Fruit fly (Drosophila melanogaster): ENCODE results near the gene CG8924.

Gene CG8924

DNA sequence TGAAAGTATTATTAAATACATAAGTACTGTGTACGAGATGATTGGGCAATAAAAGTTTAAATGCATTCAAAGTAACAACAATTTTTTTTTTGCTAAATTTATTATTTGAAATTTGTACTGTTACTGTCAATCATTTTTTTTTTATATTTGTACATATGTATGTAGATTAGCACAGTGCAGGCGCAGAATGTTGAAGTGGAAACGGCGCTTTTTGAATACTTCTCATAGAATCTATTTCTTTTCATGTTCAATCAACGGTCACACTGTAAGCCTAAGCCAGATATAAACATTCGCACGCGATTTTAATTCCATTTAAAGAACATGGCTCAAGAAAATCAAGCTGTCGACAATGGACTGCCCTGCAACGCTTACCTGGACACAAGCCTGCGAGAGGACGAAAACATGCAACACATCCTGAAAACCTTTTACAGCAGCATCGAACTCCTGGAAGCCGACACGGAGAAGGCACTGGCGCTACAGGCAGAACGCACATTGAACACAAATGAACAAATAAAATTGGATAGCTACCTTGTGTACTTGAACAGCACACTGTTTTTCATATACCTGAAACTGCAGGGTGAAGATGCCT is 4.0 kb downstream of the CG8924 start, which contains the start of gene Rrp47 (continued):
- no peak for TF ChIP-seq Dip3 (GFP tag; optimal IDR thresholded peaks at IDR 0.05)
- peak; percentile 78 for TF ChIP-seq stwl (tag; optimal IDR thresholded peaks at IDR 0.05)
- TF ChIP-seq Sin3A (optimal IDR thresholded peaks at IDR 0.05) = no peak
- TF ChIP-seq ATbp (GFP tag; optimal IDR thresholded peaks at IDR 0.05) = no peak
- TF ChIP-seq CG32772 (GFP tag; IDR thresholded peaks at IDR 0.05) = no peak
- peak; percentile 8 for TF ChIP-seq D19A (tag; optimal IDR thresholded peaks at IDR 0.05)
- peak; percentile 58 for TF ChIP-seq her (GFP tag; optimal IDR thresholded peaks at IDR 0.05)
- peak; percentile 10 for TF ChIP-seq zen (tag; optimal IDR thresholded peaks at IDR 0.05)
- peak; percentile 37 for TF ChIP-seq CG3995 (GFP tag; optimal IDR thresholded peaks at IDR 0.05)
- TF ChIP-seq MESR4 (GFP tag; optimal IDR thresholded peaks at IDR 0.05) = peak; percentile 83
- TF ChIP-seq CG2712 (tag; optimal IDR thresholded peaks at IDR 0.05) = peak; percentile 13
- TF ChIP-seq pum (GFP tag; optimal IDR thresholded peaks at IDR 0.05) = no peak
- TF ChIP-seq CG5953 (GFP tag; IDR thresholded peaks at IDR 0.05) = no peak
- TF ChIP-seq croc (GFP tag; conservative IDR thresholded peaks at IDR 0.05) = no peak
- TF ChIP-seq cwo (GFP tag; optimal IDR thresholded peaks at IDR 0.05) = no peak
- TF ChIP-seq Antp (GFP tag; optimal IDR thresholded peaks at IDR 0.05) = no peak
- TF ChIP-seq D19B (GFP tag; optimal IDR thresholded peaks at IDR 0.05) = no peak
- no peak for TF ChIP-seq wdn (GFP tag; IDR thresholded peaks at IDR 0.05)
- TF ChIP-seq E2f1 (GFP tag; IDR thresholded peaks at IDR 0.05) = no peak
- no peak for TF ChIP-seq grn (GFP tag; optimal IDR thresholded peaks at IDR 0.05)
- no peak for TF ChIP-seq vfl (GFP tag; optimal IDR thresholded peaks at IDR 0.05)
- TF ChIP-seq gt (GFP tag; IDR thresholded peaks at IDR 0.05) = no peak
- no peak for TF ChIP-seq Chrac-16 (GFP tag; optimal IDR thresholded peaks at IDR 0.05)
- TF ChIP-seq CG15514 (GFP tag; optimal IDR thresholded peaks at IDR 0.05) = no peak
- TF ChIP-seq slp2 (GFP tag; optimal IDR thresholded peaks at IDR 0.05) = no peak
- TF ChIP-seq CG15696 (tag; optimal IDR thresholded peaks at IDR 0.05) = no peak
- TF ChIP-seq crol (GFP tag; IDR thresholded peaks at IDR 0.05) = no peak
- no peak for TF ChIP-seq CG32767 (GFP tag; IDR thresholded peaks at IDR 0.05)
- TF ChIP-seq pros (GFP tag; optimal IDR thresholded peaks at IDR 0.05) = no peak
- peak; percentile 93 for TF ChIP-seq CG7357 (GFP tag; IDR thresholded peaks at IDR 0.05)
- peak; percentile 76 for TF ChIP-seq CG1024 (GFP tag; IDR thresholded peaks at IDR 0.05)
- TF ChIP-seq B-H1 (GFP tag; IDR thresholded peaks at IDR 0.05) = no peak
- TF ChIP-seq h (optimal IDR thresholded peaks at IDR 0.05) = no peak
- TF ChIP-seq unpg (GFP tag; optimal IDR thresholded peaks at IDR 0.05) = no peak
- no peak for TF ChIP-seq Drgx (GFP tag; IDR thresholded peaks at IDR 0.05)
- peak; percentile 32 for TF ChIP-seq sqz (GFP tag; optimal IDR thresholded peaks at IDR 0.05)
- TF ChIP-seq gem (tag; optimal IDR thresholded peaks at IDR 0.05) = no peak
- no peak for TF ChIP-seq CG10321 (GFP tag; IDR thresholded peaks at IDR 0.05)
- TF ChIP-seq CG14710 (tag; optimal IDR thresholded peaks at IDR 0.05) = peak; percentile 6
- no peak for TF ChIP-seq Fer1 (GFP tag; optimal IDR thresholded peaks at IDR 0.05)
- no peak for TF ChIP-seq CG8089 (GFP tag; optimal IDR thresholded peaks at IDR 0.05)
- TF ChIP-seq Lhr (GFP tag; optimal IDR thresholded peaks at IDR 0.05) = peak; percentile 2
- TF ChIP-seq CG12391 (tag; optimal IDR thresholded peaks at IDR 0.05) = no peak
- TF ChIP-seq Dll (GFP tag; IDR thresholded peaks at IDR 0.05; ENCODE audit: partially characterized antibody) = no peak
- TF ChIP-seq Sox102F (GFP tag; optimal IDR thresholded peaks at IDR 0.05) = no peak
- TF ChIP-seq wor (GFP tag; IDR thresholded peaks at IDR 0.05) = no peak
- no peak for TF ChIP-seq CG12942 (GFP tag; optimal IDR thresholded peaks at IDR 0.05)
- no peak for TF ChIP-seq NK7.1 (GFP tag; optimal IDR thresholded peaks at IDR 0.05)

Data from whole organism, embryonic.